Worm (Caenorhabditis elegans): Measurements from ENCODE around the gene sma-10.

ce11 chrIV:293995-294700, 19.9 kb downstream of the sma-10 start:
- TF ChIP-seq ztf-29 (GFP tag; IDR thresholded peaks at IDR 0.05): no peak
- no peak for TF ChIP-seq ref-1 (GFP tag; conservative IDR thresholded peaks at IDR 0.05)
- TF ChIP-seq flt-1 (GFP tag; IDR thresholded peaks at IDR 0.05): no peak
- no peak for TF ChIP-seq klf-2 (GFP tag; conservative IDR thresholded peaks at IDR 0.05)
- TF ChIP-seq med-1 (GFP tag; optimal IDR thresholded peaks at IDR 0.05; ENCODE audit: insufficient read depth): no peak
- TF ChIP-seq cog-1 (tag; optimal IDR thresholded peaks at IDR 0.05): no peak

Measured in whole organism, midembryonic.